Worm (Caenorhabditis elegans): ENCODE measurements around the gene T05C12.1.

T05C12.1 gene

DNA sequence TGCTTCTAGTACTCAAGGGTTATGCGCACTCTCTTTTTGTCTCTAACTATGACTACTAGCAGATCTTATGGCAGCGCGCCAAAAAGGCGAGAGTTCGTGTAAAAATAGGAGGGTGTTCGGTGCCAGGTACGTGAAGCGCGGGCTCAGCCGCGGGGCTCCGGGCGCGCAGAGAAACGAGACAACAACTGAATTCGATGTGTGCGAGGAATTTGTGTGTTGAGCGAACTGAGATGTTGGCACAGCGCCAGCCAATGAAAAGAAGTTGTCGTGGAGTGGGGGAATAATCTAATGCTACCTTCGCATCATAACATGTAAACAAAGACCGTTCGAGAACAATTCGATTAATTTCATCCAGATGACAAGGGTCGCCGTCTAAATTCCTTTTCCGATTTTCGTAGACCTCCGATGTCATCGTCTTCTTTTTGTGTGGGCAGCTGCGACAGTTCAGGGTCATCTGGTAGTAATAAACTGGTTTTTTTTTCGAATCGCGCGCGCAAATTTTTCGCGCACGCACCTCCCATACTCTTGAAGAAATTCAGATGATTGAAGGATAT is 42.0 kb upstream of the T05C12.1 start (continued):
- TF ChIP-seq zag-1 (tag; optimal IDR thresholded peaks at IDR 0.05): no peak
- peak; percentile 55 for TF ChIP-seq ceh-28 (tag; optimal IDR thresholded peaks at IDR 0.05)
- no peak for TF ChIP-seq ceh-9 (tag; optimal IDR thresholded peaks at IDR 0.05)
- TF ChIP-seq nhr-25 (tag; optimal IDR thresholded peaks at IDR 0.05): peak; percentile 93
- TF ChIP-seq lin-15B (tag; optimal IDR thresholded peaks at IDR 0.05): peak; percentile 8
- TF ChIP-seq fkh-10 (GFP tag; optimal IDR thresholded peaks at IDR 0.05): peak; percentile 47
- TF ChIP-seq ZK546.5 (tag; optimal IDR thresholded peaks at IDR 0.05): no peak
- TF ChIP-seq nhr-237 (tag; optimal IDR thresholded peaks at IDR 0.05): no peak
- TF ChIP-seq lin-39 (tag; optimal IDR thresholded peaks at IDR 0.05): peak; percentile 93
- TF ChIP-seq R02D3.7 (tag; optimal IDR thresholded peaks at IDR 0.05): peak; percentile 31
- no peak for TF ChIP-seq ztf-4 (tag; optimal IDR thresholded peaks at IDR 0.05)
- no peak for TF ChIP-seq mdl-1 (tag; optimal IDR thresholded peaks at IDR 0.05)
- TF ChIP-seq elt-2 (tag; optimal IDR thresholded peaks at IDR 0.05): no peak
- TF ChIP-seq elt-1 (tag; optimal IDR thresholded peaks at IDR 0.05): no peak
- no peak for TF ChIP-seq nhr-28 (tag; optimal IDR thresholded peaks at IDR 0.05)
- TF ChIP-seq ama-1 (optimal IDR thresholded peaks at IDR 0.05): peak; percentile 23
- no peak for TF ChIP-seq ceh-82 (tag; optimal IDR thresholded peaks at IDR 0.05)
- TF ChIP-seq nhr-23 (tag; optimal IDR thresholded peaks at IDR 0.05): peak; percentile 45
- peak; percentile 38 for TF ChIP-seq lsy-12 (tag; optimal IDR thresholded peaks at IDR 0.05)

DNA sequence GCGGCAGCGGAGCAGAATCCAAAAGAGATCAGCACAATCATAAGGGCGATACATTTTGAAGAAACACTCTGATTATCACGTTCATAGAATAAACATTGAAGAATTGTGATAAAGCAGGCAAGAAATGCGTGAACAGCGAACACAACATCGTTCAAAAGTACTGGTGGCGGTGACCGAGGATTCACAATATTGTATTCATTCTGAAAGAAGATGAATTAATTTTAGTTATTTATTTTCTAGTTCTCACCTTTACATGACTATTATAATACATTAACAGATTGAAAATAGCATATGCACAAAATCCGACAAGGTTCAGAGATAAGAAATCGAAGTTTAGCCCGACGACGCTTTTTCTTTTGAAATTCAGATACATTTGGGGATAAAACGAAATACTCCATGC is 37.5 kb upstream of the T05C12.1 start:
- no peak for TF ChIP-seq ztf-4 (tag; optimal IDR thresholded peaks at IDR 0.05)
- TF ChIP-seq fkh-2 (tag; optimal IDR thresholded peaks at IDR 0.05): no peak
- TF ChIP-seq hmg-11 (tag; optimal IDR thresholded peaks at IDR 0.05): no peak
- no peak for TF ChIP-seq nhr-23 (tag; optimal IDR thresholded peaks at IDR 0.05)
- TF ChIP-seq zag-1 (tag; optimal IDR thresholded peaks at IDR 0.05): no peak
- TF ChIP-seq ceh-82 (tag; optimal IDR thresholded peaks at IDR 0.05): no peak
- TF ChIP-seq unc-39 (tag; optimal IDR thresholded peaks at IDR 0.05): no peak
- TF ChIP-seq ama-1 (optimal IDR thresholded peaks at IDR 0.05): no peak

DNA sequence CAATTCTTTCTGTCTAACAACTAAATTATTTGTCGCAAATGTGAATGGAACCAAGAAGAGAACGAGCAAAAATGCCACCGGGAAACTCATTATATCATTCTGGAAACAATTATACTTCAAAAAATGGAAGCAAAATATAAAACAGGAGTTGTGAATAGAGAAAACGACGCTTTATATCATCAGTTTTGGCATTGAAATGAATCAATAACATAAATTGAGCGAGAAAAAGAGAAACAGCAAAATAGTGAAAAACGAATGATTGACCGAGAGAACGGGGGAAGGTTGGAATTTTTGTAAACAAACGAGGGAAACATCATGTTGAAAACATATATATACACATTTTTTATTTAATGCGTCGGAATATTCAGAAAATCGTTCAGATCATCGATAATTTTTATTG is 36.7 kb upstream of the T05C12.1 start, which contains the start of gene ctns-1:
ctns-1 (minus strand) TSS at position 101 of the 400 bp plus-strand sequence.
- TF ChIP-seq nhr-43 (tag; optimal IDR thresholded peaks at IDR 0.05; ENCODE audit: poor library complexity, severe bottlenecking) (no peak), elt-2 (tag; optimal IDR thresholded peaks at IDR 0.05) (no peak), fkh-2 (tag; optimal IDR thresholded peaks at IDR 0.05) (no peak), pqm-1 (tag; optimal IDR thresholded peaks at IDR 0.05) (no peak), pha-4 (tag; optimal IDR thresholded peaks at IDR 0.05) (peak; percentile 30), eor-1 (tag; optimal IDR thresholded peaks at IDR 0.05) (no peak)

DNA sequence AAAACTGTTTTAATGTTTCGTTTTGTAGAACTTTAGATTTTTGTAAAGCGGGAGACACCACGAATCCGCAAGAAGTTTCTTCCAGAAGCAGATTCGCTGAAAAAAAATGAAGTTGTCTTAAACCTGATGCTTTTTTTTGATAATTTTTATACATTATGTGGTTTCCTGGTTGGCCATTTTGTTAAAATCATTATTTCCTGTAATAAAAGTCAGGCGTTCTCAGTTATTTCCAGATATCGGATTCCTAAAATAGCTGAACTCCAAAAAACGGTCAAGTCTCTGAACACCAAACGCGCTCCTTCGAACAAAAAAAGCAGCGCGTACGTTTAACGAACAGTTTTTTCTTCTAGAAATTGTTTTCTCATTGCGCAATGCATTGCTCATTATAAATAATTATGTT is 36.1 kb upstream of the T05C12.1 start:
- TF ChIP-seq lin-15B (tag; optimal IDR thresholded peaks at IDR 0.05) (peak; percentile 31), egl-5 (tag; optimal IDR thresholded peaks at IDR 0.05) (no peak), ceh-9 (tag; optimal IDR thresholded peaks at IDR 0.05) (no peak), ZK546.5 (tag; optimal IDR thresholded peaks at IDR 0.05) (no peak), aly-2 (tag; optimal IDR thresholded peaks at IDR 0.05) (no peak), elt-2 (tag; optimal IDR thresholded peaks at IDR 0.05) (no peak), snpc-4 (tag; optimal IDR thresholded peaks at IDR 0.05) (peak; percentile 14), pha-4 (tag; optimal IDR thresholded peaks at IDR 0.05) (peak; percentile 53), hmg-11 (tag; optimal IDR thresholded peaks at IDR 0.05) (no peak), nhr-11 (tag; optimal IDR thresholded peaks at IDR 0.05) (no peak), fkh-10 (GFP tag; optimal IDR thresholded peaks at IDR 0.05) (no peak), zag-1 (tag; optimal IDR thresholded peaks at IDR 0.05) (no peak), mml-1 (tag; optimal IDR thresholded peaks at IDR 0.05) (no peak), skn-1 (tag; optimal IDR thresholded peaks at IDR 0.05) (no peak), lsy-12 (tag; optimal IDR thresholded peaks at IDR 0.05) (no peak), nhr-25 (tag; optimal IDR thresholded peaks at IDR 0.05) (peak; percentile 16), sea-2 (GFP tag; optimal IDR thresholded peaks at IDR 0.05) (no peak), nhr-237 (tag; optimal IDR thresholded peaks at IDR 0.05) (no peak), nhr-43 (tag; optimal IDR thresholded peaks at IDR 0.05; ENCODE audit: poor library complexity, severe bottlenecking) (no peak), fkh-2 (tag; optimal IDR thresholded peaks at IDR 0.05) (no peak), nhr-76 (tag; optimal IDR thresholded peaks at IDR 0.05) (no peak), ceh-16 (tag; optimal IDR thresholded peaks at IDR 0.05) (no peak), pqm-1 (tag; optimal IDR thresholded peaks at IDR 0.05) (no peak), nfya-1 (tag; optimal IDR thresholded peaks at IDR 0.05; ENCODE audit: insufficient read depth) (peak; percentile 26), ztf-4 (tag; optimal IDR thresholded peaks at IDR 0.05) (no peak), ceh-28 (tag; optimal IDR thresholded peaks at IDR 0.05) (no peak), nhr-28 (tag; optimal IDR thresholded peaks at IDR 0.05) (no peak), nhr-23 (tag; optimal IDR thresholded peaks at IDR 0.05) (no peak), nhr-77 (tag; optimal IDR thresholded peaks at IDR 0.05) (no peak), ztf-11 (tag; optimal IDR thresholded peaks at IDR 0.05) (no peak), egl-27 (tag; optimal IDR thresholded peaks at IDR 0.05) (no peak)

Measured in whole organism, L3 larva.